Fruit fly (Drosophila melanogaster): ENCODE measurements around the gene CG44261.

CG44261 gene

dm6 chr3R:9430344-9431253 lies 22.6 kb upstream of the CG44261 start (continued):
- no peak for TF ChIP-seq cyc (GFP tag; optimal IDR thresholded peaks at IDR 0.05)
- TF ChIP-seq OdsH (GFP tag; optimal IDR thresholded peaks at IDR 0.05), result peak; percentile 27
- no peak for TF ChIP-seq svp (GFP tag)
- no peak for TF ChIP-seq Eip75B (GFP tag; optimal IDR thresholded peaks at IDR 0.05)
- peak; percentile 26 for TF ChIP-seq CG6276 (GFP tag; optimal IDR thresholded peaks at IDR 0.05)
- 0 out of 3 replicates have a peak, but pooled peaks have one; percentile 50 for TF ChIP-seq eg (GFP tag; IDR thresholded peaks at IDR 0.05)
- TF ChIP-seq CG8119 (GFP tag; IDR thresholded peaks at IDR 0.05), result peak; percentile 45; the same call in 1 of the 3 replicates
- TF ChIP-seq Hr39 (GFP tag; optimal IDR thresholded peaks at IDR 0.05), result no peak
- no peak for TF ChIP-seq CG34406 (GFP tag; optimal IDR thresholded peaks at IDR 0.05)
- no peak for TF ChIP-seq dac (GFP tag; optimal IDR thresholded peaks at IDR 0.05)
- no peak for TF ChIP-seq spab (GFP tag; optimal IDR thresholded peaks at IDR 0.05)
- TF ChIP-seq CG10631 (GFP tag; optimal IDR thresholded peaks at IDR 0.05), result peak; percentile 7
- TF ChIP-seq Blimp-1 (GFP tag; optimal IDR thresholded peaks at IDR 0.05), result no peak
- TF ChIP-seq fkh (GFP tag; optimal IDR thresholded peaks at IDR 0.05), result peak; percentile 10
- TF ChIP-seq CG15336 (GFP tag; IDR thresholded peaks at IDR 0.05), result peak; percentile 56
- TF ChIP-seq topi (GFP tag; optimal IDR thresholded peaks at IDR 0.05), result no peak
- peak; percentile 33 for TF ChIP-seq achi (GFP tag; optimal IDR thresholded peaks at IDR 0.05)

- peak; percentile 60 for TF ChIP-seq CG31627 (GFP tag; optimal IDR thresholded peaks at IDR 0.05)
- no peak for TF ChIP-seq CG6276 (GFP tag; optimal IDR thresholded peaks at IDR 0.05)
- TF ChIP-seq OdsH (GFP tag; optimal IDR thresholded peaks at IDR 0.05), result peak; percentile 7
- peak; percentile 21 for TF ChIP-seq Hr4 (GFP tag; optimal IDR thresholded peaks at IDR 0.05)
- TF ChIP-seq fd85E (GFP tag; optimal IDR thresholded peaks at IDR 0.05), result no peak
- TF ChIP-seq dsx (GFP tag; optimal IDR thresholded peaks at IDR 0.05; ENCODE audit: poor library complexity, severe bottlenecking), result no peak
- TF ChIP-seq svp (GFP tag), result peak; percentile 89
- TF ChIP-seq CG6163 (GFP tag; IDR thresholded peaks at IDR 0.05), result peak; percentile 52; the same call in 2 of the 3 replicates
- no peak for TF ChIP-seq CG4318 (GFP tag; optimal IDR thresholded peaks at IDR 0.05)
- TF ChIP-seq esn (GFP tag; optimal IDR thresholded peaks at IDR 0.05), result peak; percentile 66
- peak; percentile 39 for TF ChIP-seq CG6792 (GFP tag; optimal IDR thresholded peaks at IDR 0.05)
- peak; percentile 60 for TF ChIP-seq cyc (GFP tag; optimal IDR thresholded peaks at IDR 0.05)
- TF ChIP-seq acj6 (GFP tag; optimal IDR thresholded peaks at IDR 0.05), result peak; percentile 19
- TF ChIP-seq CG3032 (tag; optimal IDR thresholded peaks at IDR 0.05), result no peak
- no peak for TF ChIP-seq CG6808 (GFP tag; optimal IDR thresholded peaks at IDR 0.05)
- TF ChIP-seq CG8632 (GFP tag; optimal IDR thresholded peaks at IDR 0.05), result no peak
- TF ChIP-seq Gug (GFP tag; IDR thresholded peaks at IDR 0.05), result no peak
- TF ChIP-seq Sox14 (GFP tag; optimal IDR thresholded peaks at IDR 0.05), result peak; percentile 60
- TF ChIP-seq CG11762 (GFP tag; optimal IDR thresholded peaks at IDR 0.05; ENCODE audit: insufficient read depth), result no peak
- peak; percentile 61 for TF ChIP-seq Sox102F (GFP tag; optimal IDR thresholded peaks at IDR 0.05)
- peak; percentile 66 for TF ChIP-seq Hr39 (GFP tag; optimal IDR thresholded peaks at IDR 0.05)
- peak; percentile 15 for TF ChIP-seq Blimp-1 (GFP tag; optimal IDR thresholded peaks at IDR 0.05)
- TF ChIP-seq fkh (GFP tag; optimal IDR thresholded peaks at IDR 0.05), result peak; percentile 75
- no peak for TF ChIP-seq CG10669 (GFP tag; optimal IDR thresholded peaks at IDR 0.05)
- TF ChIP-seq pdm3 (GFP tag; optimal IDR thresholded peaks at IDR 0.05), result no peak
- no peak for TF ChIP-seq CG32006 (GFP tag; optimal IDR thresholded peaks at IDR 0.05)
- TF ChIP-seq CG9139 (GFP tag; optimal IDR thresholded peaks at IDR 0.05), result no peak
- peak; percentile 90 for TF ChIP-seq Eip93F (GFP tag; optimal IDR thresholded peaks at IDR 0.05)
- no peak for TF ChIP-seq Ets96B (tag; optimal IDR thresholded peaks at IDR 0.05)
- no peak for TF ChIP-seq CG11294 (GFP tag; IDR thresholded peaks at IDR 0.05)
- TF ChIP-seq topi (GFP tag; optimal IDR thresholded peaks at IDR 0.05), result peak; percentile 56
- no peak for TF ChIP-seq CG11902 (GFP tag; optimal IDR thresholded peaks at IDR 0.05)
- TF ChIP-seq vri (GFP tag; optimal IDR thresholded peaks at IDR 0.05), result peak; percentile 96
- no peak for TF ChIP-seq CG8319 (GFP tag; optimal IDR thresholded peaks at IDR 0.05)
- peak; percentile 39 for TF ChIP-seq achi (GFP tag; optimal IDR thresholded peaks at IDR 0.05)
- peak; percentile 2 for TF ChIP-seq Ets21C (GFP tag; optimal IDR thresholded peaks at IDR 0.05)
- TF ChIP-seq CG34406 (GFP tag; optimal IDR thresholded peaks at IDR 0.05), result peak; percentile 27
- TF ChIP-seq lz (GFP tag; optimal IDR thresholded peaks at IDR 0.05), result peak; percentile 41
- peak; percentile 63 for TF ChIP-seq Smox (GFP tag; optimal IDR thresholded peaks at IDR 0.05)
- TF ChIP-seq salr (GFP tag; optimal IDR thresholded peaks at IDR 0.05), result no peak
- no peak for TF ChIP-seq Eip75B (GFP tag; optimal IDR thresholded peaks at IDR 0.05)
Measured at dm6 chr3R:9428988-9429387, 21.0 kb upstream of the CG44261 start.
